Worm (Caenorhabditis elegans) whole organism, L4 larva: Measurements from ENCODE around the gene R04E5.7.

Source experiments
- D1046.2 ChIP-seq: fragments of 200-800 bp; sonication (Bioruptor generic); IDR thresholded peaks from 2 replicates; pipeline ENCODE4 v1.3.6; 2022; ENCODE audit warnings: missing genetic modification characterization, missing compliant biosample characterization
- F10B5.3 ChIP-seq: sonication (generic microtip); optimal IDR thresholded peaks from 2 replicates; lab custom pipeline; 2016; ENCODE audit warnings: mild to moderate bottlenecking, missing genetic modification characterization, missing compliant biosample characterization
- F26F4.8 ChIP-seq: fragments of 200-800 bp; sonication (Bioruptor generic); conservative IDR thresholded peaks from 2 replicates; pipeline ENCODE4 v1.3.6; 2022; ENCODE audit warnings: missing genetic modification characterization, missing compliant biosample characterization
- F37D6.2 ChIP-seq: sonication (generic microtip); optimal IDR thresholded peaks from 2 replicates; lab custom pipeline; 2016; ENCODE audit warnings: mild to moderate bottlenecking, missing genetic modification characterization, missing compliant biosample characterization
- F49E8.2 ChIP-seq: sonication (generic microtip); optimal IDR thresholded peaks from 2 replicates; lab custom pipeline; 2016; ENCODE audit warnings: missing compliant biosample characterization, mild to moderate bottlenecking, missing genetic modification characterization, borderline replicate concordance
- R02D3.7 ChIP-seq: fragments of 150-350 bp; sonication (generic microtip); optimal IDR thresholded peaks from 3 replicates; lab custom pipeline; 2014; ENCODE audit warnings: missing biosample characterization, missing genetic modification characterization
- Y105C5A.15 ChIP-seq: fragments of 200-800 bp; sonication (Bioruptor generic); IDR thresholded peaks from 2 replicates; pipeline ENCODE4 v1.3.6; 2022; ENCODE audit warnings: missing genetic modification characterization, missing compliant biosample characterization
- Y75B8A.6 ChIP-seq: fragments of 200-800 bp; sonication (Bioruptor generic); IDR thresholded peaks from 2 replicates; pipeline ENCODE4 v1.3.6; 2022; ENCODE audit warnings: missing genetic modification reagents, missing genetic modification characterization, missing compliant biosample characterization
- ZK337.2 ChIP-seq: fragments of 200-800 bp; sonication (Bioruptor generic); IDR thresholded peaks from 2 replicates; pipeline ENCODE4 v1.3.6; 2022; ENCODE audit warnings: missing genetic modification reagents, missing genetic modification characterization, missing compliant biosample characterization
- aha-1 ChIP-seq: fragments of 150-350 bp; peaks from one replicate; lab custom pipeline; 2014; ENCODE audit warnings: missing biosample characterization, missing genetic modification characterization
- ceh-32 ChIP-seq: sonication (generic microtip); optimal IDR thresholded peaks from 2 replicates; lab custom pipeline; 2016; ENCODE audit warnings: mild to moderate bottlenecking, missing genetic modification characterization, missing compliant biosample characterization; ENCODE audit not compliant: poor library complexity
- ceh-44 ChIP-seq: fragments of 200-800 bp; sonication (Bioruptor generic); IDR thresholded peaks from 2 replicates; pipeline ENCODE4 v1.3.6; 2022; ENCODE audit warnings: missing genetic modification reagents, missing genetic modification characterization, missing compliant biosample characterization
- cey-2 ChIP-seq: sonication (generic microtip); optimal IDR thresholded peaks from 3 replicates; lab custom pipeline; 2017; ENCODE audit warnings: missing genetic modification characterization, mild to moderate bottlenecking, missing compliant biosample characterization, antibody characterized with exemption, borderline replicate concordance; ENCODE audit not compliant: insufficient read depth
- ctbp-1 ChIP-seq: fragments of 200-800 bp; sonication (Bioruptor generic); IDR thresholded peaks from 2 replicates; pipeline ENCODE4 v1.3.6; 2022; ENCODE audit warnings: missing genetic modification reagents, missing genetic modification characterization, missing compliant biosample characterization
- daf-19 ChIP-seq: fragments of 200-800 bp; sonication (Bioruptor generic); conservative IDR thresholded peaks from 2 replicates; pipeline ENCODE4 v1.3.6; 2022; ENCODE audit warnings: missing genetic modification characterization, missing compliant biosample characterization
- daf-8 ChIP-seq: fragments of 200-800 bp; sonication (Bioruptor generic); IDR thresholded peaks from 2 replicates; pipeline ENCODE4 v1.3.6; 2022; ENCODE audit warnings: missing genetic modification characterization, missing compliant biosample characterization
- dmd-6 ChIP-seq: fragments of 200-800 bp; sonication (Bioruptor generic); IDR thresholded peaks from 2 replicates; pipeline ENCODE4 v1.3.6; 2022; ENCODE audit warnings: missing genetic modification reagents, missing genetic modification characterization, missing compliant biosample characterization
- dmd-8 ChIP-seq: fragments of 200-800 bp; sonication (Bioruptor generic); IDR thresholded peaks from 2 replicates; pipeline ENCODE4 v1.3.6; 2022; ENCODE audit warnings: missing genetic modification characterization, missing compliant biosample characterization
- duxl-1 ChIP-seq: sonication (generic microtip); optimal IDR thresholded peaks from 2 replicates; lab custom pipeline; 2016; ENCODE audit warnings: mild to moderate bottlenecking, missing genetic modification characterization, moderate library complexity, missing compliant biosample characterization; ENCODE audit not compliant: poor library complexity
- dve-1 ChIP-seq: sonication (generic microtip); optimal IDR thresholded peaks from 2 replicates; lab custom pipeline; 2017; ENCODE audit warnings: antibody characterized with exemption, mild to moderate bottlenecking, missing genetic modification characterization, missing compliant biosample characterization; ENCODE audit not compliant: insufficient read depth
- fkh-10 ChIP-seq: fragments of 150-350 bp; optimal IDR thresholded peaks from 2 replicates; lab custom pipeline; 2014; ENCODE audit warnings: missing biosample characterization, missing genetic modification reagents, missing genetic modification characterization
- gei-8 ChIP-seq: fragments of 200-800 bp; sonication (Bioruptor generic); optimal IDR thresholded peaks from 2 replicates; lab custom pipeline; 2018; ENCODE audit warnings: mild to moderate bottlenecking, missing genetic modification characterization, missing compliant biosample characterization
- hlh-11 ChIP-seq: fragments of 200-800 bp; sonication (Bioruptor generic); optimal IDR thresholded peaks from 2 replicates; lab custom pipeline; 2018; ENCODE audit warnings: mild to moderate bottlenecking, missing genetic modification characterization, missing compliant biosample characterization
- hlh-30 ChIP-seq: sonication (generic microtip); optimal IDR thresholded peaks from 2 replicates; lab custom pipeline; 2017; ENCODE audit warnings: antibody characterized with exemption, mild to moderate bottlenecking, missing genetic modification characterization, missing compliant biosample characterization; ENCODE audit not compliant: insufficient read depth
- hmg-1.1 ChIP-seq: fragments of 200-800 bp; sonication (Bioruptor generic); IDR thresholded peaks from 2 replicates; pipeline ENCODE4 v1.3.6; 2022; ENCODE audit warnings: missing genetic modification reagents, missing genetic modification characterization, missing compliant biosample characterization
- lim-7 ChIP-seq: fragments of 200-800 bp; sonication (Bioruptor generic); IDR thresholded peaks from 2 replicates; pipeline ENCODE4 v1.3.6; 2022; ENCODE audit warnings: missing genetic modification characterization, missing compliant biosample characterization
- lin-29 ChIP-seq: fragments of 200-800 bp; sonication (Bioruptor generic); IDR thresholded peaks from 2 replicates; pipeline ENCODE4 v1.3.6; 2022; ENCODE audit warnings: missing genetic modification reagents, missing genetic modification characterization, missing compliant biosample characterization
- lin-38 ChIP-seq: fragments of 200-800 bp; sonication (Bioruptor generic); IDR thresholded peaks from 2 replicates; pipeline ENCODE4 v1.3.6; 2022; ENCODE audit warnings: missing genetic modification reagents, missing genetic modification characterization, missing compliant biosample characterization
- lin-39 ChIP-seq: fragments of 150-350 bp; optimal IDR thresholded peaks from 2 replicates; lab custom pipeline; 2014; ENCODE audit warnings: missing biosample characterization, missing genetic modification reagents, missing genetic modification characterization
- madf-9 ChIP-seq: fragments of 200-800 bp; sonication (Bioruptor generic); conservative IDR thresholded peaks from 2 replicates; pipeline ENCODE4 v1.3.6; 2022; ENCODE audit warnings: missing genetic modification reagents, missing genetic modification characterization, missing compliant biosample characterization
- mdt-29 ChIP-seq: fragments of 200-800 bp; sonication (Bioruptor generic); IDR thresholded peaks from 2 replicates; pipeline ENCODE4 v1.3.6; 2022; ENCODE audit warnings: missing genetic modification reagents, missing genetic modification characterization, missing compliant biosample characterization
- mxl-2 ChIP-seq: fragments of 200-800 bp; sonication (Bioruptor generic); conservative IDR thresholded peaks from 2 replicates; pipeline ENCODE4 v1.3.6; 2022; ENCODE audit warnings: missing genetic modification reagents, missing genetic modification characterization, missing compliant biosample characterization
- mxl-3 ChIP-seq: fragments of 200-800 bp; sonication (Bioruptor generic); optimal IDR thresholded peaks from 2 replicates; lab custom pipeline; 2018; ENCODE audit warnings: mild to moderate bottlenecking, missing genetic modification characterization, missing compliant biosample characterization
- nhr-102 ChIP-seq: sonication (generic microtip); optimal IDR thresholded peaks from 2 replicates; lab custom pipeline; 2016; ENCODE audit warnings: mild to moderate bottlenecking, missing genetic modification characterization, moderate library complexity, missing compliant biosample characterization
- nhr-11 ChIP-seq: fragments of 150-350 bp; optimal IDR thresholded peaks from 2 replicates; lab custom pipeline; 2014; ENCODE audit warnings: missing biosample characterization, missing genetic modification characterization
- nhr-237 ChIP-seq: sonication (generic microtip); optimal IDR thresholded peaks from 2 replicates; lab custom pipeline; 2017; ENCODE audit warnings: missing biosample characterization, missing genetic modification characterization
- nhr-28 ChIP-seq: fragments of 150-350 bp; optimal IDR thresholded peaks from 2 replicates; lab custom pipeline; 2014; ENCODE audit warnings: missing biosample characterization, missing genetic modification characterization
- nhr-41 ChIP-seq: fragments of 200-800 bp; sonication (Bioruptor generic); IDR thresholded peaks from 2 replicates; pipeline ENCODE4 v1.3.6; 2022; ENCODE audit warnings: missing genetic modification reagents, missing genetic modification characterization, missing compliant biosample characterization
- nhr-6 ChIP-seq: fragments of 150-350 bp; optimal IDR thresholded peaks from 2 replicates; lab custom pipeline; 2014; ENCODE audit warnings: missing biosample characterization, missing genetic modification characterization
- nhr-76 ChIP-seq: fragments of 150-350 bp; optimal IDR thresholded peaks from 2 replicates; lab custom pipeline; 2014; ENCODE audit warnings: missing biosample characterization, missing genetic modification characterization
- php-3 ChIP-seq: fragments of 200-800 bp; sonication (Bioruptor generic); IDR thresholded peaks from 2 replicates; pipeline ENCODE4 v1.3.6; 2022; ENCODE audit warnings: missing genetic modification reagents, missing genetic modification characterization, missing compliant biosample characterization
- saeg-2 ChIP-seq: fragments of 200-800 bp; sonication (Bioruptor generic); IDR thresholded peaks from 2 replicates; pipeline ENCODE4 v1.3.6; 2022; ENCODE audit warnings: missing genetic modification reagents, missing genetic modification characterization, missing compliant biosample characterization
- set-16 ChIP-seq: fragments of 200-800 bp; sonication (Bioruptor generic); IDR thresholded peaks from 2 replicates; pipeline ENCODE4 v1.3.6; 2022; ENCODE audit warnings: missing genetic modification reagents, missing genetic modification characterization, missing compliant biosample characterization
- skn-1 ChIP-seq: fragments of 150-350 bp; optimal IDR thresholded peaks from 2 replicates; lab custom pipeline; 2014; ENCODE audit warnings: missing biosample characterization, missing genetic modification characterization
- snpc-4 ChIP-seq: fragments of 150-350 bp; optimal IDR thresholded peaks from 2 replicates; lab custom pipeline; 2014; ENCODE audit warnings: missing biosample characterization, missing genetic modification characterization
- tra-1 ChIP-seq: fragments of 200-800 bp; sonication (Bioruptor generic); IDR thresholded peaks from 2 replicates; pipeline ENCODE4 v1.3.6; 2022; ENCODE audit warnings: missing genetic modification reagents, missing genetic modification characterization, missing compliant biosample characterization
- unc-39 ChIP-seq: sonication (generic microtip); optimal IDR thresholded peaks from 2 replicates; lab custom pipeline; 2017; ENCODE audit warnings: missing biosample characterization, missing genetic modification characterization
- zag-1 ChIP-seq: fragments of 150-350 bp; optimal IDR thresholded peaks from 2 replicates; lab custom pipeline; 2014; ENCODE audit warnings: missing biosample characterization, missing genetic modification characterization
- zfp-2 ChIP-seq: sonication (generic microtip); optimal IDR thresholded peaks from 2 replicates; lab custom pipeline; 2016; ENCODE audit warnings: mild to moderate bottlenecking, missing genetic modification characterization, missing compliant biosample characterization
- zfp-3 ChIP-seq: fragments of 200-800 bp; sonication (Bioruptor generic); conservative IDR thresholded peaks from 2 replicates; pipeline ENCODE4 v1.3.6; 2022; ENCODE audit warnings: missing genetic modification reagents, missing genetic modification characterization, missing compliant biosample characterization
- ztf-11 ChIP-seq: fragments of 150-350 bp; optimal IDR thresholded peaks from 2 replicates; lab custom pipeline; 2014; ENCODE audit warnings: missing biosample characterization, missing genetic modification characterization

The R04E5.7 gene

ce11 chrX:8796699-8797282 is at the start of gene R04E5.7 (continued):
- TF ChIP-seq set-16 = no peak
- no peak for TF ChIP-seq nhr-6
- TF ChIP-seq hlh-11 (tag; lab: Kevin White, UChicago) = peak; percentile 44
- no peak for TF ChIP-seq nhr-76 (tag; lab: Kevin White, UChicago)
- no peak for TF ChIP-seq Y105C5A.15 (GFP tag; lab: Robert Waterston, UW)
- peak; percentile 69 for TF ChIP-seq hmg-1.1 (GFP tag; lab: Robert Waterston, UW)
- peak; percentile 65 for TF ChIP-seq hlh-30 (tag; lab: Kevin White, UChicago)
- peak; percentile 57 for TF ChIP-seq dmd-6
- TF ChIP-seq F26F4.8 = no peak
- TF ChIP-seq dmd-8 (GFP tag; lab: Robert Waterston, UW) = no peak
- no peak for TF ChIP-seq ceh-32 (tag; lab: Kevin White, UChicago)
- no peak for TF ChIP-seq zfp-3 (GFP tag; lab: Robert Waterston, UW)
- TF ChIP-seq D1046.2 (GFP tag; lab: Robert Waterston, UW) = no peak
- peak; percentile 22 for TF ChIP-seq nhr-102 (tag; lab: Kevin White, UChicago)
- no peak for TF ChIP-seq saeg-2
- no peak for TF ChIP-seq zfp-2
- TF ChIP-seq snpc-4 = no peak
- TF ChIP-seq mxl-2 (GFP tag; lab: Robert Waterston, UW) = no peak
- no peak for TF ChIP-seq lin-29 (GFP tag; lab: Robert Waterston, UW)
- no peak for TF ChIP-seq cey-2 (tag; lab: Kevin White, UChicago)
- no peak for TF ChIP-seq fkh-10
- TF ChIP-seq F10B5.3 = no peak
- TF ChIP-seq skn-1 = no peak
- TF ChIP-seq daf-8 = no peak
- no peak for TF ChIP-seq F37D6.2 (tag; lab: Kevin White, UChicago)
- TF ChIP-seq dve-1 (tag; lab: Kevin White, UChicago) = peak; percentile 48
- TF ChIP-seq duxl-1 (tag; lab: Kevin White, UChicago) = no peak
- TF ChIP-seq ZK337.2 = no peak
- TF ChIP-seq ztf-11 = no peak
- TF ChIP-seq madf-9 (GFP tag; lab: Robert Waterston, UW) = peak; percentile 59; the same call in 1 of the 2 replicates
- TF ChIP-seq lim-7 = peak; percentile 64; the same call in 1 of the 2 replicates
- no peak for TF ChIP-seq nhr-11 (tag; lab: Kevin White, UChicago)
- TF ChIP-seq unc-39 (tag; lab: Kevin White, UChicago) = no peak
- TF ChIP-seq mdt-29 = no peak
- TF ChIP-seq lin-38 (GFP tag; lab: Robert Waterston, UW) = peak; percentile 62
- no peak for TF ChIP-seq gei-8 (GFP tag; lab: Kevin White, UChicago)
- TF ChIP-seq daf-19 (GFP tag; lab: Robert Waterston, UW) = 0 out of 2 replicates have a peak, but pooled peaks have one; percentile 16
- TF ChIP-seq lin-39 (tag; lab: Kevin White, UChicago) = no peak
- TF ChIP-seq nhr-28 (tag; lab: Kevin White, UChicago) = no peak
- TF ChIP-seq ctbp-1 (GFP tag; lab: Robert Waterston, UW) = peak; percentile 52; the same call in 1 of the 2 replicates
- 0 out of 2 replicates have a peak, but pooled peaks have one; percentile 53 for TF ChIP-seq Y75B8A.6
- peak; percentile 38 for TF ChIP-seq aha-1 (tag; lab: Kevin White, UChicago)
- TF ChIP-seq F49E8.2 = no peak
- TF ChIP-seq R02D3.7 = no peak
- TF ChIP-seq ceh-44 (GFP tag; lab: Robert Waterston, UW) = peak; percentile 83
- no peak for TF ChIP-seq php-3 (GFP tag; lab: Robert Waterston, UW)
- TF ChIP-seq nhr-237 (tag; lab: Kevin White, UChicago) = no peak
- TF ChIP-seq zag-1 (tag; lab: Kevin White, UChicago) = no peak
- no peak for TF ChIP-seq nhr-41 (GFP tag; lab: Robert Waterston, UW)
- peak; percentile 33; the same call in 1 of the 2 replicates for TF ChIP-seq tra-1 (GFP tag; lab: Robert Waterston, UW)
- peak; percentile 34 for TF ChIP-seq mxl-3
